Fruit fly (Drosophila melanogaster) whole organism, embryonic: ENCODE measurements around the gene CG43245.

ENCODE experiments used
- Abd-B ChIP-seq: fragments of 200-800 bp; sonication (Bioruptor generic); optimal IDR thresholded peaks from 2 replicates; lab custom pipeline; 2018; ENCODE audit warnings: missing biosample characterization, mild to moderate bottlenecking, missing genetic modification characterization, moderate library complexity
- BEAF-32 ChIP-seq: fragments of 200-800 bp; sonication (Bioruptor generic); optimal IDR thresholded peaks from 3 replicates; lab custom pipeline; 2017; ENCODE audit warnings: missing biosample characterization, missing genetic modification characterization, mild to moderate bottlenecking, moderate library complexity, missing genetic modification reagents
- Bdp1 ChIP-seq: fragments of 200-800 bp; sonication (Bioruptor generic); optimal IDR thresholded peaks from 3 replicates; lab custom pipeline; 2016; ENCODE audit warnings: missing biosample characterization, missing genetic modification characterization
- Blimp-1 ChIP-seq: fragments of 200-800 bp; sonication (Bioruptor generic); optimal IDR thresholded peaks from 3 replicates; lab custom pipeline; 2018; ENCODE audit warnings: missing biosample characterization, missing genetic modification characterization, mild to moderate bottlenecking, moderate library complexity, missing genetic modification reagents
- CG11695 ChIP-seq: fragments of 200-800 bp; sonication (Bioruptor generic); IDR thresholded peaks from 3 replicates; pipeline ENCODE4 v1.3.6; 2022; ENCODE audit warnings: missing biosample characterization, missing genetic modification characterization
- CG12744 ChIP-seq: fragments of 200-800 bp; sonication (Bioruptor generic); optimal IDR thresholded peaks from 2 replicates; lab custom pipeline; 2016; ENCODE audit warnings: missing biosample characterization, missing genetic modification characterization
- CG12942 ChIP-seq: fragments of 200-800 bp; sonication (Bioruptor generic); optimal IDR thresholded peaks from 3 replicates; lab custom pipeline; 2016; ENCODE audit warnings: missing biosample characterization, missing genetic modification characterization
- CG13296 ChIP-seq: fragments of 200-800 bp; sonication (Bioruptor generic); optimal IDR thresholded peaks from 3 replicates; lab custom pipeline; 2018; ENCODE audit warnings: missing biosample characterization, mild to moderate bottlenecking, missing genetic modification characterization
- CG16815 ChIP-seq: fragments of 200-800 bp; sonication (Bioruptor generic); optimal IDR thresholded peaks from 3 replicates; lab custom pipeline; 2017; ENCODE audit warnings: missing biosample characterization, mild to moderate bottlenecking, missing genetic modification characterization
- CG18476 ChIP-seq: fragments of 200-800 bp; sonication (Bioruptor generic); optimal IDR thresholded peaks from 2 replicates; lab custom pipeline; 2016; ENCODE audit warnings: missing biosample characterization, mild to moderate bottlenecking, missing genetic modification characterization
- CG2116 ChIP-seq: fragments of 200-800 bp; sonication (Bioruptor generic); optimal IDR thresholded peaks from 3 replicates; lab custom pipeline; 2018; ENCODE audit warnings: missing biosample characterization, mild to moderate bottlenecking, missing genetic modification characterization
- CG3407 ChIP-seq: fragments of 200-800 bp; sonication (Bioruptor generic); optimal IDR thresholded peaks from 2 replicates; lab custom pipeline; 2018; ENCODE audit warnings: missing biosample characterization, mild to moderate bottlenecking, missing genetic modification characterization
- CG3847 ChIP-seq: fragments of 200-800 bp; sonication (Bioruptor generic); IDR thresholded peaks from 2 replicates; pipeline ENCODE4 v1.3.6; 2022; ENCODE audit warnings: missing biosample characterization, missing genetic modification characterization
- CG4854 ChIP-seq: fragments of 200-800 bp; sonication (Bioruptor generic); optimal IDR thresholded peaks from 2 replicates; lab custom pipeline; 2016; ENCODE audit warnings: missing biosample characterization, missing genetic modification characterization, inconsistent platforms
- CG7372 ChIP-seq: fragments of 200-800 bp; sonication (Bioruptor generic); IDR thresholded peaks from 2 replicates; pipeline ENCODE4 v1.3.6; 2022; ENCODE audit warnings: missing biosample characterization, missing genetic modification characterization
- CG8359 ChIP-seq: fragments of 200-800 bp; sonication (Bioruptor generic); optimal IDR thresholded peaks from 2 replicates; lab custom pipeline; 2017; ENCODE audit warnings: missing biosample characterization, mild to moderate bottlenecking, missing genetic modification characterization, borderline replicate concordance
- CG8924 ChIP-seq: fragments of 200-800 bp; optimal IDR thresholded peaks from 3 replicates; lab custom pipeline; 2019; ENCODE audit warnings: missing biosample characterization, mild to moderate bottlenecking, missing genetic modification characterization, moderate library complexity
- Camta ChIP-seq: fragments of 200-800 bp; sonication (Bioruptor generic); optimal IDR thresholded peaks from 2 replicates; lab custom pipeline; 2016; ENCODE audit warnings: missing biosample characterization, missing genetic modification characterization
- E2f1 ChIP-seq: fragments of 200-800 bp; sonication (Bioruptor generic); IDR thresholded peaks from 2 replicates; pipeline ENCODE4 v1.3.6; 2022; ENCODE audit warnings: missing biosample characterization, missing genetic modification characterization
- ERR ChIP-seq: fragments of 200-800 bp; sonication (Bioruptor generic); optimal IDR thresholded peaks from 2 replicates; lab custom pipeline; 2016; ENCODE audit warnings: missing biosample characterization, missing genetic modification characterization
- Gsc ChIP-seq: fragments of 200-800 bp; sonication (Bioruptor generic); IDR thresholded peaks from 2 replicates; pipeline ENCODE4 v1.3.6; 2022; ENCODE audit warnings: missing biosample characterization, missing genetic modification characterization
- HLHmδ ChIP-seq: fragments of 200-800 bp; sonication (Bioruptor generic); optimal IDR thresholded peaks from 2 replicates; lab custom pipeline; 2018; ENCODE audit warnings: missing biosample characterization, mild to moderate bottlenecking, missing genetic modification characterization, moderate library complexity
- Hand ChIP-seq: fragments of 200-800 bp; sonication (Bioruptor generic); optimal IDR thresholded peaks from 2 replicates; lab custom pipeline; 2017; ENCODE audit warnings: mild to moderate bottlenecking, missing biosample characterization, missing genetic modification reagents, missing genetic modification characterization
- Hmx ChIP-seq: fragments of 200-800 bp; sonication (Bioruptor generic); optimal IDR thresholded peaks from 2 replicates; lab custom pipeline; 2016; ENCODE audit warnings: missing biosample characterization, missing genetic modification characterization
- Hr3 ChIP-seq: fragments of 200-800 bp; sonication (Bioruptor generic); optimal IDR thresholded peaks from 3 replicates; lab custom pipeline; 2016; ENCODE audit warnings: missing biosample characterization, missing genetic modification characterization
- Jarid2 ChIP-seq: fragments of 200-800 bp; sonication (Bioruptor generic); optimal IDR thresholded peaks from 3 replicates; lab custom pipeline; 2017; ENCODE audit warnings: mild to moderate bottlenecking, missing biosample characterization, missing genetic modification reagents, missing genetic modification characterization
- Nf-YB ChIP-seq: fragments of 200-800 bp; sonication (Bioruptor generic); optimal IDR thresholded peaks from 3 replicates; lab custom pipeline; 2019; ENCODE audit warnings: missing biosample characterization, mild to moderate bottlenecking, missing genetic modification characterization, moderate library complexity
- Optix ChIP-seq: fragments of 200-800 bp; sonication (Bioruptor generic); IDR thresholded peaks from 3 replicates; pipeline ENCODE4 v1.3.6; 2022; ENCODE audit warnings: missing biosample characterization, missing genetic modification characterization
- Sox102F ChIP-seq: fragments of 200-800 bp; sonication (Bioruptor generic); optimal IDR thresholded peaks from 2 replicates; lab custom pipeline; 2018; ENCODE audit warnings: missing biosample characterization, mild to moderate bottlenecking, missing genetic modification characterization, moderate library complexity
- ase ChIP-seq: fragments of 200-800 bp; sonication (Bioruptor generic); IDR thresholded peaks from 3 replicates; pipeline ENCODE4 v1.3.6; 2022; ENCODE audit warnings: missing biosample characterization, missing genetic modification characterization
- chn ChIP-seq: fragments of 200-800 bp; sonication (Bioruptor generic); optimal IDR thresholded peaks from 2 replicates; lab custom pipeline; 2016; ENCODE audit warnings: missing biosample characterization, missing genetic modification characterization
- fu2 ChIP-seq: fragments of 200-800 bp; sonication (Bioruptor generic); optimal IDR thresholded peaks from 2 replicates; lab custom pipeline; 2016; ENCODE audit warnings: missing biosample characterization, missing genetic modification characterization
- gce ChIP-seq: fragments of 200-800 bp; sonication (Bioruptor generic); IDR thresholded peaks from 3 replicates; pipeline ENCODE4 v1.3.6; 2022; ENCODE audit warnings: missing biosample characterization, missing genetic modification characterization
- ind ChIP-seq: fragments of 200-800 bp; sonication (Bioruptor generic); optimal IDR thresholded peaks from 3 replicates; lab custom pipeline; 2016; ENCODE audit warnings: missing biosample characterization, missing genetic modification characterization
- inv ChIP-seq: fragments of 200-800 bp; sonication (Bioruptor generic); IDR thresholded peaks from 2 replicates; pipeline ENCODE4 v1.3.6; 2022; ENCODE audit warnings: missing biosample characterization, missing genetic modification characterization; ENCODE audit not compliant: partially characterized antibody
- lola ChIP-seq, 3 experiments: fragments of >200 bp in 2 of 3; fragments of 200-800 bp in 1 of 3; sonication (Bioruptor generic) in 1 of 3; optimal IDR thresholded peaks; 2 replicates each; lab custom pipeline; 2017 to 2019; ENCODE audit warnings: missing biosample characterization in 3 of 3, missing genetic modification characterization in 3 of 3, mild to moderate bottlenecking in 1 of 3, moderate library complexity in 1 of 3
- pb ChIP-seq: fragments of 200-800 bp; sonication (Bioruptor generic); optimal IDR thresholded peaks from 3 replicates; lab custom pipeline; 2016; ENCODE audit warnings: missing biosample characterization, missing genetic modification characterization
- repo ChIP-seq: fragments of 200-800 bp; sonication (Bioruptor generic); optimal IDR thresholded peaks from 2 replicates; lab custom pipeline; 2016; ENCODE audit warnings: missing biosample characterization, missing genetic modification characterization
- salm ChIP-seq: fragments of 200-800 bp; sonication (Bioruptor generic); optimal IDR thresholded peaks from 2 replicates; lab custom pipeline; 2018; ENCODE audit warnings: missing biosample characterization, mild to moderate bottlenecking, missing genetic modification characterization
- sens ChIP-seq: fragments of 200-800 bp; sonication (Bioruptor generic); peaks from one replicate; lab custom pipeline; 2016; ENCODE audit warnings: missing biosample characterization, missing genetic modification characterization
- sens-2 ChIP-seq: fragments of 200-800 bp; sonication (Bioruptor generic); IDR thresholded peaks from 2 replicates; pipeline ENCODE4 v1.3.6; 2022; ENCODE audit warnings: missing biosample characterization, missing genetic modification characterization
- shn ChIP-seq: fragments of 200-800 bp; sonication (Bioruptor generic); optimal IDR thresholded peaks from 3 replicates; lab custom pipeline; 2016; ENCODE audit warnings: missing biosample characterization, missing genetic modification characterization
- sim ChIP-seq: fragments of 200-800 bp; sonication (Bioruptor generic); IDR thresholded peaks from 2 replicates; pipeline ENCODE4 v1.3.6; 2022; ENCODE audit warnings: missing biosample characterization, missing genetic modification characterization
- stc ChIP-seq: fragments of 200-800 bp; sonication (Bioruptor generic); IDR thresholded peaks from 2 replicates; pipeline ENCODE4 v1.3.6; 2022; ENCODE audit warnings: missing biosample characterization, missing genetic modification characterization
- sug ChIP-seq: fragments of 200-800 bp; optimal IDR thresholded peaks from 2 replicates; lab custom pipeline; 2019; ENCODE audit warnings: missing biosample characterization, mild to moderate bottlenecking, missing genetic modification characterization, moderate library complexity
- tgo ChIP-seq: fragments of 200-800 bp; sonication (Bioruptor generic); IDR thresholded peaks from 3 replicates; pipeline ENCODE4 v1.3.6; 2022; ENCODE audit warnings: missing biosample characterization, missing genetic modification characterization
- tin ChIP-seq: fragments of 200-800 bp; sonication (Bioruptor generic); optimal IDR thresholded peaks from 3 replicates; lab custom pipeline; 2016; ENCODE audit warnings: missing biosample characterization, missing genetic modification characterization
- tll ChIP-seq, 2 experiments: fragments of 200-800 bp in 1 of 2; fragments of >200 bp in 1 of 2; sonication (Bioruptor generic) in 1 of 2; optimal IDR thresholded peaks; 2 replicates each; lab custom pipeline; 2017 to 2019; ENCODE audit warnings: missing biosample characterization in 2 of 2, missing genetic modification characterization in 2 of 2, mild to moderate bottlenecking in 1 of 2, moderate library complexity in 1 of 2
- toy ChIP-seq: fragments of 200-800 bp; sonication (Bioruptor generic); IDR thresholded peaks from 2 replicates; pipeline ENCODE4 v1.3.6; 2022; ENCODE audit warnings: missing biosample characterization, missing genetic modification characterization

CG43245 gene

dm6 chr3L:10783015-10783675 lies 11.4 kb downstream of the CG43245 start (continued):
- peak; percentile 91 for TF ChIP-seq Blimp-1
- TF ChIP-seq Hr3 (GFP tag; lab: Kevin White, UChicago), result peak; percentile 60
- peak; percentile 67 for TF ChIP-seq CG3407
- peak; percentile 87 for TF ChIP-seq CG8924 (tag; lab: Kevin White, UChicago)
- peak; percentile 3 for TF ChIP-seq pb (GFP tag; lab: Kevin White, UChicago)
- no peak for TF ChIP-seq sug (tag; lab: Kevin White, UChicago)
- peak; percentile 63; the same call in 1 of the 2 replicates for TF ChIP-seq E2f1 (GFP tag; lab: Robert Waterston, UW)
- TF ChIP-seq CG12942 (GFP tag; lab: Kevin White, UChicago), result peak; percentile 32
- no peak for TF ChIP-seq Hmx
- TF ChIP-seq Sox102F (GFP tag; lab: Kevin White, UChicago), result peak; percentile 78
- TF ChIP-seq Jarid2 (GFP tag; lab: Kevin White, UChicago), result no peak
- TF ChIP-seq Optix (GFP tag; lab: Robert Waterston, UW), result no peak
- TF ChIP-seq salm (tag; lab: Kevin White, UChicago), result peak; percentile 18
- no peak for TF ChIP-seq ase (GFP tag; lab: Robert Waterston, UW)
- no peak for TF ChIP-seq CG13296 (GFP tag; lab: Kevin White, UChicago)
- TF ChIP-seq stc (GFP tag; lab: Robert Waterston, UW), result 0 out of 2 replicates have a peak, but pooled peaks have one; percentile 6
- TF ChIP-seq ERR (GFP tag; lab: Kevin White, UChicago), result no peak
- TF ChIP-seq repo (GFP tag; lab: Kevin White, UChicago), result no peak
- TF ChIP-seq Bdp1 (GFP tag; lab: Kevin White, UChicago), result no peak
- TF ChIP-seq Abd-B, result peak; percentile 60
- TF ChIP-seq toy, result no peak
- TF ChIP-seq sens, result peak; percentile 97
- no peak for TF ChIP-seq HLHmδ
- no peak for TF ChIP-seq CG12744 (GFP tag; lab: Kevin White, UChicago)
- peak in 1 of 3 experiments; percentile 91 for TF ChIP-seq lola (GFP tag; optimal IDR thresholded peaks at IDR 0.05; lab: Kevin White, UChicago)
- peak; percentile 72; the same call in 1 of the 2 replicates for TF ChIP-seq sim (GFP tag; lab: Robert Waterston, UW)
- peak; percentile 55; the same call in 2 of the 3 replicates for TF ChIP-seq tgo
- TF ChIP-seq CG2116, result peak; percentile 2
- TF ChIP-seq gce (GFP tag; lab: Robert Waterston, UW), result peak; percentile 61; the same call in 1 of the 3 replicates
- TF ChIP-seq sens-2 (GFP tag; lab: Robert Waterston, UW), result no peak
- peak; percentile 32 for TF ChIP-seq chn (GFP tag; lab: Kevin White, UChicago)
- peak; percentile 65 for TF ChIP-seq CG8359 (GFP tag; lab: Kevin White, UChicago)
- TF ChIP-seq BEAF-32 (GFP tag; lab: Kevin White, UChicago), result no peak
- no peak for TF ChIP-seq CG7372 (GFP tag; lab: Robert Waterston, UW)
- TF ChIP-seq fu2 (GFP tag; lab: Kevin White, UChicago), result no peak
- 0 out of 3 replicates have a peak, but pooled peaks have one; percentile 21 for TF ChIP-seq CG11695 (GFP tag; lab: Robert Waterston, UW)
- no peak for TF ChIP-seq Hand (GFP tag; lab: Kevin White, UChicago)
- peak; percentile 7 for TF ChIP-seq CG4854 (GFP tag; lab: Kevin White, UChicago)
- TF ChIP-seq CG16815 (GFP tag; lab: Kevin White, UChicago), result peak; percentile 71
- peak; percentile 68 for TF ChIP-seq Nf-YB (GFP tag; lab: Kevin White, UChicago)
- TF ChIP-seq CG3847 (GFP tag; lab: Robert Waterston, UW), result peak; percentile 14; the same call in 1 of the 2 replicates
- TF ChIP-seq CG18476 (GFP tag; lab: Kevin White, UChicago), result peak; percentile 26
- TF ChIP-seq Camta (GFP tag; lab: Kevin White, UChicago), result peak; percentile 76
- no peak for TF ChIP-seq tll (GFP tag; optimal IDR thresholded peaks at IDR 0.05; lab: Kevin White, UChicago)
- peak; percentile 17 for TF ChIP-seq ind (GFP tag; lab: Kevin White, UChicago)
- TF ChIP-seq tin, result peak; percentile 54
- peak; percentile 27; the same call in 1 of the 2 replicates for TF ChIP-seq Gsc (GFP tag; lab: Robert Waterston, UW)
- TF ChIP-seq inv (GFP tag; lab: Robert Waterston, UW), result no peak
- no peak for TF ChIP-seq shn (GFP tag; lab: Kevin White, UChicago)
